Worm (Caenorhabditis elegans) whole organism, L3 larva: ENCODE measurements around the gene asm-1.

Experiments used
- ZK546.5 ChIP-seq: sonication (generic microtip); optimal IDR thresholded peaks from 2 replicates; lab custom pipeline; 2017; ENCODE audit warnings: missing biosample characterization, missing genetic modification characterization
- ama-1 ChIP-seq: fragments of 150-350 bp; optimal IDR thresholded peaks from 2 replicates; lab custom pipeline; 2018
- daf-12 ChIP-seq: fragments of 150-350 bp; optimal IDR thresholded peaks from 2 replicates; lab custom pipeline; 2014; ENCODE audit warnings: missing biosample characterization, missing genetic modification reagents, missing genetic modification characterization
- egl-27 ChIP-seq: sonication (generic microtip); optimal IDR thresholded peaks from 4 replicates; lab custom pipeline; 2017; ENCODE audit warnings: missing biosample characterization, missing genetic modification reagents, missing genetic modification characterization
- elt-1 ChIP-seq: fragments of 150-350 bp; optimal IDR thresholded peaks from 2 replicates; lab custom pipeline; 2014; ENCODE audit warnings: missing biosample characterization, missing genetic modification characterization
- fos-1 ChIP-seq: fragments of 150-350 bp; optimal IDR thresholded peaks from 2 replicates; lab custom pipeline; 2014; ENCODE audit warnings: missing biosample characterization, missing genetic modification characterization
- jun-1 ChIP-seq: fragments of 150-350 bp; optimal IDR thresholded peaks from 2 replicates; lab custom pipeline; 2014; ENCODE audit warnings: missing biosample characterization, missing genetic modification reagents, missing genetic modification characterization
- nhr-11 ChIP-seq: fragments of 150-350 bp; optimal IDR thresholded peaks from 2 replicates; lab custom pipeline; 2014; ENCODE audit warnings: missing biosample characterization, missing genetic modification characterization
- nhr-67 ChIP-seq: fragments of 150-350 bp; optimal IDR thresholded peaks from 2 replicates; lab custom pipeline; 2014; ENCODE audit warnings: missing biosample characterization, missing genetic modification characterization
- unc-62 ChIP-seq: fragments of 150-350 bp; sonication (generic microtip); optimal IDR thresholded peaks from 4 replicates; lab custom pipeline; 2014; ENCODE audit warnings: missing biosample characterization, missing genetic modification reagents, missing genetic modification characterization

DNA sequence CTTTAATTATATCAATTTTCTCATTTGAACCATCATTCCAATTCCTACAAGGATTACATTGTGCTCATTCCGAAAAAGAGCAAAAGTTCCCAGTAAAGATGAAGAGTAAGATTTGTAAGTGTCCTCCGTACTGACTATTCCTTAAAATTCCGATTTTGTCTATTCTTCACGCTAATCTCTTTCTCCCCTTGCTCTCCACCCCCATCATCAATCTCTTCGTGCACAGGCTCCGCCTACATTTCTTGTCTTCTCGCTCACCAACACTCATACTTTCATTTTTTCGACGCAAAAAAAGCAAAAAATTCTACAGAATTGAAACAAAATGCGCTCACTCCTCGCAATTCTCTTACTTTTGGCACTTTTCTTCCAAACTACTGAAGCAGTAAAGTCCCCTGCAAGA is 6.0 kb downstream of the asm-1 start, which contains the start of gene B0252.8:
- TF ChIP-seq fos-1 (tag; lab: Kevin White, UChicago) (no peak), unc-62 (GFP tag; lab: Kevin White, UChicago) (no peak), jun-1 (tag; lab: Kevin White, UChicago) (no peak), nhr-11 (no peak), elt-1 (tag; lab: Kevin White, UChicago) (no peak), ama-1 (no peak), ZK546.5 (tag; lab: Kevin White, UChicago) (no peak), daf-12 (tag; lab: Kevin White, UChicago) (no peak), nhr-67 (tag; lab: Kevin White, UChicago) (no peak), egl-27 (no peak)
